Worm (Caenorhabditis elegans) whole organism, L4 larva: ENCODE data around the gene ZK177.3.

Experiments
- F49E8.2 ChIP-seq: sonication (generic microtip); optimal IDR thresholded peaks from 2 replicates; lab custom pipeline; 2016; ENCODE audit warnings: missing compliant biosample characterization, mild to moderate bottlenecking, missing genetic modification characterization, borderline replicate concordance
- R02D3.7 ChIP-seq: fragments of 150-350 bp; sonication (generic microtip); optimal IDR thresholded peaks from 3 replicates; lab custom pipeline; 2014; ENCODE audit warnings: missing biosample characterization, missing genetic modification characterization
- ceh-28 ChIP-seq: fragments of 150-350 bp; optimal IDR thresholded peaks from 2 replicates; lab custom pipeline; 2014; ENCODE audit warnings: missing biosample characterization, missing genetic modification reagents, missing genetic modification characterization
- ces-1 ChIP-seq: fragments of 150-350 bp; sonication (generic microtip); optimal IDR thresholded peaks from 4 replicates; lab custom pipeline; 2014; ENCODE audit warnings: missing biosample characterization, missing genetic modification reagents, missing genetic modification characterization
- egl-27 ChIP-seq: sonication (generic microtip); optimal IDR thresholded peaks from 3 replicates; lab custom pipeline; 2017; ENCODE audit warnings: missing biosample characterization, missing genetic modification reagents, missing genetic modification characterization
- lin-13 ChIP-seq: fragments of 150-350 bp; optimal IDR thresholded peaks from 2 replicates; lab custom pipeline; 2014; ENCODE audit warnings: missing biosample characterization, missing genetic modification reagents, missing genetic modification characterization
- lin-38 ChIP-seq: fragments of 200-800 bp; sonication (Bioruptor generic); IDR thresholded peaks from 2 replicates; pipeline ENCODE4 v1.3.6; 2022; ENCODE audit warnings: missing genetic modification reagents, missing genetic modification characterization, missing compliant biosample characterization
- lin-39 ChIP-seq: fragments of 150-350 bp; optimal IDR thresholded peaks from 2 replicates; lab custom pipeline; 2014; ENCODE audit warnings: missing biosample characterization, missing genetic modification reagents, missing genetic modification characterization
- mes-2 ChIP-seq: sonication (generic microtip); optimal IDR thresholded peaks from 2 replicates; lab custom pipeline; 2016; ENCODE audit warnings: missing genotype, mild to moderate bottlenecking, missing genetic modification characterization, missing compliant biosample characterization; ENCODE audit not compliant: poor library complexity, severe bottlenecking
- pha-4 ChIP-seq, 2 experiments: fragments of 150-350 bp in 1 of 2; fragments of 200-800 bp in 1 of 2; sonication (Bioruptor generic) in 1 of 2; IDR thresholded peaks in 1 of 2; optimal IDR thresholded peaks in 1 of 2; 2 replicates each; pipeline versions ENCODE4 v1.3.6 to Lab custom; 2014 to 2022; ENCODE audit warnings: missing genetic modification characterization in 2 of 2, missing genetic modification reagents in 2 of 2, missing biosample characterization in 1 of 2, missing compliant biosample characterization in 1 of 2
- rbr-2 ChIP-seq: sonication (generic microtip); optimal IDR thresholded peaks from 2 replicates; lab custom pipeline; 2016; ENCODE audit warnings: missing genotype, missing genetic modification characterization, missing compliant biosample characterization
- spr-1 ChIP-seq: sonication (generic microtip); optimal IDR thresholded peaks from 2 replicates; lab custom pipeline; 2016; ENCODE audit warnings: mild to moderate bottlenecking, missing genetic modification characterization, missing compliant biosample characterization
- unc-39 ChIP-seq: sonication (generic microtip); optimal IDR thresholded peaks from 2 replicates; lab custom pipeline; 2017; ENCODE audit warnings: missing biosample characterization, missing genetic modification characterization
- unc-62 ChIP-seq, 3 experiments: fragments of 150-350 bp in 1 of 3; sonication (generic microtip); optimal IDR thresholded peaks in 2 of 3; peaks in 1 of 3; 1 replicate in 1 of 3; 2 replicates in 2 of 3; lab custom pipeline; 2014 to 2017; ENCODE audit warnings: missing biosample characterization in 3 of 3, missing genetic modification characterization in 3 of 3, missing genetic modification reagents in 3 of 3, missing genotype in 1 of 3

DNA sequence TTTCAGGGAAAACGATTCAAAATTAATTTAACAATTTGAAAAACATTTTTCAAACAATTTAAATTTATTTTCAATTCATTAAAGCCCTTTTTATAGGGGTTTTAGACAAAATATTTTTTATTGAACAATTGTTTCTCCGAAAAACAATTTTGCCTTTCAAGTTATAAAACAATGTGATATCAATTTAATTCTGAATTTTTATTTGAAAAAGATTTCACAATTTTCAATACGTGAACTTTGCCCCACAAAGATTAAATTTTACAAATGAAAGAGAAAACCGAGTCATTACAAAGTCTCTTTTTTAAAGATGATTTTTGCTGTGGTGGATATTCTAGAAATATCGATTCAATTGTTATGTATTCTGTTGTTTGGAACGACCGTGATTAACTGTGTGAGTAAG, 3.3 kb downstream of the ZK177.3 start, which contains the start of gene ZK177.2:
- TF ChIP-seq spr-1 (tag; lab: Kevin White, UChicago) (no peak), rbr-2 (tag; lab: Kevin White, UChicago) (no peak), mes-2 (tag; lab: Kevin White, UChicago) (no peak), egl-27 (tag; lab: Kevin White, UChicago) (no peak), R02D3.7 (no peak), lin-38 (GFP tag; lab: Robert Waterston, UW) (no peak), lin-39 (tag; lab: Kevin White, UChicago) (no peak), unc-39 (tag; lab: Kevin White, UChicago) (no peak), F49E8.2 (tag; lab: Kevin White, UChicago) (no peak), pha-4 (GFP tag; IDR thresholded peaks at IDR 0.05; lab: Robert Waterston, UW) (no peak), pha-4 (tag; optimal IDR thresholded peaks at IDR 0.05; lab: Kevin White, UChicago) (no peak), ceh-28 (tag; lab: Kevin White, UChicago) (no peak), unc-62 (GFP tag; optimal IDR thresholded peaks at IDR 0.05 in 1 of 2; lab: Kevin White, UChicago) (no peak), unc-62 (tag; optimal IDR thresholded peaks at IDR 0.05; lab: Kevin White, UChicago) (no peak), ces-1 (GFP tag; lab: Kevin White, UChicago) (no peak), lin-13 (GFP tag; lab: Kevin White, UChicago) (no peak)
